Fruit fly (Drosophila melanogaster) whole organism, pupa: ENCODE measurements around the gene CG4565.
A peak's percentile ranks its signal among the peaks of the same experiment; 100 is the strongest.

ENCODE experiments used
- CG10348 ChIP-seq: fragments of 200-800 bp; sonication (Bioruptor generic); IDR thresholded peaks from 2 replicates; pipeline ENCODE4 v1.3.6; 2022; ENCODE audit warnings: missing biosample characterization, missing genetic modification characterization
- CG12605 ChIP-seq: fragments of 200-800 bp; sonication (Bioruptor generic); IDR thresholded peaks from 2 replicates; pipeline ENCODE4 v1.3.6; 2022; ENCODE audit warnings: missing biosample characterization, missing genetic modification characterization
- CG13204 ChIP-seq: fragments of 200-800 bp; sonication (Bioruptor generic); optimal IDR thresholded peaks from 2 replicates; lab custom pipeline; 2018; ENCODE audit warnings: missing biosample characterization, mild to moderate bottlenecking, missing genetic modification characterization, moderate library complexity
- CG14655 ChIP-seq: fragments of 200-800 bp; sonication (Bioruptor generic); optimal IDR thresholded peaks from 3 replicates; lab custom pipeline; 2017; ENCODE audit warnings: mild to moderate bottlenecking, missing biosample characterization, missing genetic modification reagents, missing genetic modification characterization
- CG15710 ChIP-seq: fragments of 200-800 bp; sonication (Bioruptor generic); optimal IDR thresholded peaks from 2 replicates; lab custom pipeline; 2018; ENCODE audit warnings: missing biosample characterization, mild to moderate bottlenecking, missing genetic modification characterization, moderate library complexity
- CG17806 ChIP-seq: fragments of 200-800 bp; sonication (Bioruptor generic); optimal IDR thresholded peaks from 2 replicates; lab custom pipeline; 2018; ENCODE audit warnings: missing biosample characterization, mild to moderate bottlenecking, missing genetic modification characterization, moderate library complexity
- CG32121 ChIP-seq: fragments of 200-800 bp; sonication (Bioruptor generic); IDR thresholded peaks from 2 replicates; pipeline ENCODE4 v1.3.6; 2022; ENCODE audit warnings: missing biosample characterization, missing genetic modification characterization
- CG34367 ChIP-seq: fragments of 200-800 bp; sonication (Bioruptor generic); optimal IDR thresholded peaks from 2 replicates; lab custom pipeline; 2018; ENCODE audit warnings: missing biosample characterization, mild to moderate bottlenecking, missing genetic modification characterization
- CG4496 ChIP-seq: fragments of 200-800 bp; sonication (Bioruptor generic); IDR thresholded peaks from 3 replicates; pipeline ENCODE4 v1.3.6; 2022; ENCODE audit warnings: missing biosample characterization, missing genetic modification characterization
- CG8159 ChIP-seq: fragments of 200-800 bp; sonication (Bioruptor generic); optimal IDR thresholded peaks from 3 replicates; lab custom pipeline; 2018; ENCODE audit warnings: missing biosample characterization, mild to moderate bottlenecking, missing genetic modification characterization, moderate library complexity
- CG8301 ChIP-seq: fragments of 200-800 bp; sonication (Bioruptor generic); optimal IDR thresholded peaks from 2 replicates; lab custom pipeline; 2018; ENCODE audit warnings: missing biosample characterization, mild to moderate bottlenecking, missing genetic modification characterization
- CG9948 ChIP-seq: fragments of 200-800 bp; sonication (Bioruptor generic); optimal IDR thresholded peaks from 2 replicates; lab custom pipeline; 2018; ENCODE audit warnings: missing biosample characterization, mild to moderate bottlenecking, missing genetic modification characterization, moderate library complexity
- D1 ChIP-seq: fragments of 200-800 bp; sonication (Bioruptor generic); optimal IDR thresholded peaks from 2 replicates; lab custom pipeline; 2018; ENCODE audit warnings: missing biosample characterization, mild to moderate bottlenecking, missing genetic modification characterization, moderate library complexity
- EcR ChIP-seq: fragments of 200-800 bp; sonication (Bioruptor generic); optimal IDR thresholded peaks from 3 replicates; lab custom pipeline; 2019; ENCODE audit warnings: missing biosample characterization, missing genetic modification characterization, mild to moderate bottlenecking, moderate library complexity, missing genetic modification reagents
- Ets98B ChIP-seq: fragments of 200-800 bp; sonication (Bioruptor generic); IDR thresholded peaks from 2 replicates; pipeline ENCODE4 v1.3.6; 2022; ENCODE audit warnings: missing biosample characterization, missing genetic modification characterization
- Pif1A ChIP-seq: fragments of 200-800 bp; sonication (Bioruptor generic); optimal IDR thresholded peaks from 3 replicates; lab custom pipeline; 2016; ENCODE audit warnings: missing biosample characterization, missing genetic modification characterization
- Pif1B ChIP-seq: fragments of 200-800 bp; sonication (Bioruptor generic); optimal IDR thresholded peaks from 3 replicates; lab custom pipeline; 2016; ENCODE audit warnings: missing biosample characterization, missing genetic modification characterization
- Snoo ChIP-seq: fragments of 200-800 bp; sonication (Bioruptor generic); optimal IDR thresholded peaks from 3 replicates; lab custom pipeline; 2017; ENCODE audit warnings: missing biosample characterization, mild to moderate bottlenecking, missing genetic modification characterization, inconsistent platforms
- fd96Ca ChIP-seq: fragments of 200-800 bp; sonication (Bioruptor generic); IDR thresholded peaks from 3 replicates; pipeline ENCODE4 v1.3.6; 2022; ENCODE audit warnings: missing biosample characterization, missing genetic modification characterization
- gl ChIP-seq: fragments of 200-800 bp; sonication (Bioruptor generic); optimal IDR thresholded peaks from 2 replicates; lab custom pipeline; 2018; ENCODE audit warnings: missing biosample characterization, mild to moderate bottlenecking, missing genetic modification characterization
- rn ChIP-seq: fragments of 200-800 bp; sonication (Bioruptor generic); IDR thresholded peaks from 2 replicates; pipeline ENCODE4 v1.3.6; 2022; ENCODE audit warnings: missing biosample characterization, missing genetic modification characterization

CG4565 gene

dm6 chr3R:10868427-10868962 lies 16.0 kb downstream of the CG4565 start, which contains the start of the genes SelR and Tsp86D:
SelR (minus strand) TSS chr3R:10868642.
Tsp86D (plus strand) TSS chr3R:10868708.
- TF ChIP-seq CG13204 (no peak), CG32121 (GFP tag; lab: Robert Waterston, UW) (0 out of 2 replicates have a peak, but pooled peaks have one; percentile 9)

dm6 chr3R:10870561-10870960 lies 18.0 kb downstream of the CG4565 start:
- TF ChIP-seq D1 (no peak), EcR (GFP tag; lab: Kevin White, UChicago) (peak; percentile 12), CG4496 (GFP tag; lab: Robert Waterston, UW) (no peak), Ets98B (no peak)

dm6 chr3R:10872148-10872783 lies 19.7 kb downstream of the CG4565 start, which contains the start of gene Fdh:
Fdh (minus strand) TSS chr3R:10872381.
- TF ChIP-seq D1 = no peak
- no peak for TF ChIP-seq CG10348 (GFP tag; lab: Robert Waterston, UW)
- peak; percentile 46 for TF ChIP-seq Snoo (tag; lab: Kevin White, UChicago)
- peak; percentile 55; the same call in 2 of the 3 replicates for TF ChIP-seq CG4496 (GFP tag; lab: Robert Waterston, UW)
- no peak for TF ChIP-seq CG14655 (GFP tag; lab: Kevin White, UChicago)
- TF ChIP-seq CG15710 (tag; lab: Kevin White, UChicago) = peak; percentile 64
- TF ChIP-seq CG34367 (tag; lab: Kevin White, UChicago) = no peak
- no peak for TF ChIP-seq CG12605 (GFP tag; lab: Robert Waterston, UW)
- TF ChIP-seq Pif1B = peak; percentile 38
- TF ChIP-seq rn (GFP tag; lab: Robert Waterston, UW) = no peak
- no peak for TF ChIP-seq gl (tag; lab: Kevin White, UChicago)
- peak; percentile 46 for TF ChIP-seq CG8301 (tag; lab: Kevin White, UChicago)
- TF ChIP-seq CG9948 (tag; lab: Kevin White, UChicago) = peak; percentile 31
- no peak for TF ChIP-seq CG13204
- TF ChIP-seq Pif1A (GFP tag; lab: Kevin White, UChicago) = no peak
- TF ChIP-seq EcR (GFP tag; lab: Kevin White, UChicago) = no peak
- TF ChIP-seq fd96Ca (GFP tag; lab: Robert Waterston, UW) = no peak
- TF ChIP-seq Ets98B = peak; percentile 31; the same call in 1 of the 2 replicates
- peak; percentile 40 for TF ChIP-seq CG17806 (tag; lab: Kevin White, UChicago)
- TF ChIP-seq CG32121 (GFP tag; lab: Robert Waterston, UW) = 0 out of 2 replicates have a peak, but pooled peaks have one; percentile 13
- TF ChIP-seq CG8159 (tag; lab: Kevin White, UChicago) = peak; percentile 64

DNA sequence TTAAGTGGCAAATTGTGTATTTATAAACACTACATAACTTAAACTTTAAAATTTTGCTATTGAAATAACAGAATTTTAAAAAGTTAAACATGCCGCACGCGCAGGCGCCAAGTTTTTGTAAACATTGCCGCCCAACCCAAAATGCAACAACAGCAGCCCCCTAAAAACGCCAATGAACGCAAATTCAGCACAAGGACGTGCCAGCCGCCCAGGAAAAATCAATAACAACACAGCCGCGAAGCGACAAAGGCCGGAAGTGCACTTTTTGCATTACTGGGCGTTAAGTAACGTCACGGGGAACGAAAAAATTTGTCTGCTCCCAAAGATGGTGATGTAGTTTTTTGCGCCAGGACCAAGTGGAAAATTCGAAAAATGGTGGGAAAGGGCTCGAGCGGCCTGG lies 20.3 kb downstream of the CG4565 start, which contains the start of gene CG4596:
Gene CG4596 (plus strand): TSS at position 219 of the 400 bp plus-strand sequence.
- no peak for TF ChIP-seq Snoo (tag; lab: Kevin White, UChicago)
- no peak for TF ChIP-seq D1
- no peak for TF ChIP-seq CG34367 (tag; lab: Kevin White, UChicago)
- no peak for TF ChIP-seq CG32121 (GFP tag; lab: Robert Waterston, UW)
- no peak for TF ChIP-seq Pif1A (GFP tag; lab: Kevin White, UChicago)
- no peak for TF ChIP-seq rn (GFP tag; lab: Robert Waterston, UW)
- TF ChIP-seq CG15710 (tag; lab: Kevin White, UChicago) = no peak
- TF ChIP-seq CG4496 (GFP tag; lab: Robert Waterston, UW) = no peak

dm6 chr3R:10875515-10876434 lies 23.3 kb downstream of the CG4565 start, which contains the start of gene Sodh2:
Sodh2 (plus strand) TSS chr3R:10876384.
- TF ChIP-seq EcR (GFP tag; lab: Kevin White, UChicago) (no peak), CG13204 (peak; percentile 13), Ets98B (peak; percentile 90), rn (GFP tag; lab: Robert Waterston, UW) (peak; percentile 36; the same call in 1 of the 2 replicates), CG32121 (GFP tag; lab: Robert Waterston, UW) (peak; percentile 82), D1 (peak; percentile 82), CG17806 (tag; lab: Kevin White, UChicago) (peak; percentile 50), CG10348 (GFP tag; lab: Robert Waterston, UW) (peak; percentile 71), Snoo (tag; lab: Kevin White, UChicago) (peak; percentile 64), CG12605 (GFP tag; lab: Robert Waterston, UW) (peak; percentile 50), fd96Ca (GFP tag; lab: Robert Waterston, UW) (peak; percentile 91), CG8301 (tag; lab: Kevin White, UChicago) (peak; percentile 33), gl (tag; lab: Kevin White, UChicago) (peak; percentile 17), CG14655 (GFP tag; lab: Kevin White, UChicago) (peak; percentile 61), Pif1B (peak; percentile 62), CG8159 (tag; lab: Kevin White, UChicago) (peak; percentile 73), CG9948 (tag; lab: Kevin White, UChicago) (peak; percentile 61), CG34367 (tag; lab: Kevin White, UChicago) (no peak), CG4496 (GFP tag; lab: Robert Waterston, UW) (peak; percentile 88), Pif1A (GFP tag; lab: Kevin White, UChicago) (peak; percentile 64), CG15710 (tag; lab: Kevin White, UChicago) (peak; percentile 53)
